Fruit fly (Drosophila melanogaster) whole organism, embryonic: ENCODE measurements around the gene Flad1.
A peak's percentile ranks its signal among the peaks of the same experiment; 100 is the strongest.

ENCODE experiments used
- Aef1 ChIP-seq: fragments of 200-800 bp; sonication (Bioruptor generic); IDR thresholded peaks from 3 replicates; pipeline ENCODE4 v1.3.6; 2022; ENCODE audit warnings: missing biosample characterization, missing genetic modification characterization
- Antp ChIP-seq: fragments of 200-800 bp; sonication (Bioruptor generic); optimal IDR thresholded peaks from 3 replicates; lab custom pipeline; 2016; ENCODE audit warnings: missing biosample characterization, missing genetic modification characterization
- Blimp-1 ChIP-seq: fragments of 200-800 bp; sonication (Bioruptor generic); optimal IDR thresholded peaks from 3 replicates; lab custom pipeline; 2018; ENCODE audit warnings: missing biosample characterization, missing genetic modification characterization, mild to moderate bottlenecking, moderate library complexity, missing genetic modification reagents
- C15 ChIP-seq: fragments of 200-800 bp; sonication (Bioruptor generic); IDR thresholded peaks from 3 replicates; pipeline ENCODE4 v1.3.6; 2022; ENCODE audit warnings: missing biosample characterization, missing genetic modification characterization
- CG11456 ChIP-seq: fragments of 200-800 bp; sonication (Bioruptor generic); IDR thresholded peaks from 3 replicates; pipeline ENCODE4 v1.3.6; 2022; ENCODE audit warnings: missing biosample characterization, missing genetic modification characterization
- CG11723 ChIP-seq: fragments of 200-800 bp; sonication (Bioruptor generic); optimal IDR thresholded peaks from 2 replicates; lab custom pipeline; 2017; ENCODE audit warnings: missing biosample characterization, mild to moderate bottlenecking, missing genetic modification characterization
- CG12744 ChIP-seq: fragments of 200-800 bp; sonication (Bioruptor generic); optimal IDR thresholded peaks from 2 replicates; lab custom pipeline; 2016; ENCODE audit warnings: missing biosample characterization, missing genetic modification characterization
- CG13424 ChIP-seq: fragments of 200-800 bp; sonication (Bioruptor generic); optimal IDR thresholded peaks from 2 replicates; lab custom pipeline; 2019; ENCODE audit warnings: missing biosample characterization, mild to moderate bottlenecking, missing genetic modification characterization, moderate library complexity
- CG14965 ChIP-seq: fragments of 200-800 bp; sonication (Bioruptor generic); optimal IDR thresholded peaks from 2 replicates; lab custom pipeline; 2016; ENCODE audit warnings: missing biosample characterization, missing genetic modification characterization, borderline replicate concordance
- CG18764 ChIP-seq: fragments of 200-800 bp; sonication (Bioruptor generic); optimal IDR thresholded peaks from 3 replicates; lab custom pipeline; 2016; ENCODE audit warnings: missing biosample characterization, missing genetic modification characterization
- CG2120 ChIP-seq: fragments of 200-800 bp; sonication (Bioruptor generic); optimal IDR thresholded peaks from 3 replicates; lab custom pipeline; 2016; ENCODE audit warnings: missing biosample characterization, missing genetic modification characterization
- CG2129 ChIP-seq: fragments of 200-800 bp; sonication (Bioruptor generic); IDR thresholded peaks from 2 replicates; pipeline ENCODE4 v1.3.6; 2022; ENCODE audit warnings: missing biosample characterization, missing genetic modification characterization; ENCODE audit not compliant: partially characterized antibody
- CG34224 ChIP-seq: fragments of 200-800 bp; sonication (Bioruptor generic); IDR thresholded peaks from 3 replicates; pipeline ENCODE4 v1.3.6; 2022; ENCODE audit warnings: missing biosample characterization, missing genetic modification characterization; ENCODE audit not compliant: partially characterized antibody
- CG4424 ChIP-seq: fragments of 200-800 bp; sonication (Bioruptor generic); optimal IDR thresholded peaks from 3 replicates; lab custom pipeline; 2016; ENCODE audit warnings: missing biosample characterization, missing genetic modification characterization
- CG8290 ChIP-seq, 3 experiments: fragments of 200-800 bp; sonication (Bioruptor generic); optimal IDR thresholded peaks; 2 replicates each; lab custom pipeline; 2016 to 2019; ENCODE audit warnings: missing biosample characterization in 3 of 3, missing genetic modification characterization in 3 of 3, mild to moderate bottlenecking in 2 of 3, moderate library complexity in 1 of 3
- CG9876 ChIP-seq: fragments of 200-800 bp; sonication (Bioruptor generic); optimal IDR thresholded peaks from 2 replicates; lab custom pipeline; 2016; ENCODE audit warnings: missing biosample characterization, missing genetic modification characterization
- CrebB ChIP-seq: fragments of 200-800 bp; sonication (Bioruptor generic); optimal IDR thresholded peaks from 3 replicates; lab custom pipeline; 2018; ENCODE audit warnings: missing biosample characterization, mild to moderate bottlenecking, missing genetic modification characterization
- D ChIP-seq, 2 experiments: fragments of 200-800 bp in 1 of 2; fragments of >200 bp in 1 of 2; sonication (Bioruptor generic) in 1 of 2; optimal IDR thresholded peaks; 2 replicates in 1 of 2; 3 replicates in 1 of 2; lab custom pipeline; 2017; ENCODE audit warnings: mild to moderate bottlenecking in 1 of 2, missing biosample characterization in 1 of 2, missing genetic modification characterization in 1 of 2, missing genetic modification reagents in 1 of 2
- Doc2 ChIP-seq: fragments of 200-800 bp; sonication (Bioruptor generic); IDR thresholded peaks from 2 replicates; pipeline ENCODE4 v1.3.6; 2022; ENCODE audit warnings: missing biosample characterization, missing genetic modification characterization
- E2f1 ChIP-seq: fragments of 200-800 bp; sonication (Bioruptor generic); IDR thresholded peaks from 2 replicates; pipeline ENCODE4 v1.3.6; 2022; ENCODE audit warnings: missing biosample characterization, missing genetic modification characterization
- Hand ChIP-seq: fragments of 200-800 bp; sonication (Bioruptor generic); optimal IDR thresholded peaks from 2 replicates; lab custom pipeline; 2017; ENCODE audit warnings: mild to moderate bottlenecking, missing biosample characterization, missing genetic modification reagents, missing genetic modification characterization
- Hr39 ChIP-seq: fragments of >200 bp; optimal IDR thresholded peaks from 2 replicates; lab custom pipeline; 2017
- Kr ChIP-seq: fragments of 200-800 bp; sonication (Bioruptor generic); optimal IDR thresholded peaks from 2 replicates; lab custom pipeline; 2017; ENCODE audit warnings: missing biosample characterization, mild to moderate bottlenecking, missing genetic modification characterization
- NK7.1 ChIP-seq: fragments of 200-800 bp; sonication (Bioruptor generic); optimal IDR thresholded peaks from 3 replicates; lab custom pipeline; 2016; ENCODE audit warnings: missing biosample characterization, missing genetic modification characterization
- Side ChIP-seq: fragments of 200-800 bp; sonication (Bioruptor generic); optimal IDR thresholded peaks from 2 replicates; lab custom pipeline; 2016; ENCODE audit warnings: missing biosample characterization, missing genetic modification characterization
- Six4 ChIP-seq: fragments of 200-800 bp; sonication (Bioruptor generic); optimal IDR thresholded peaks from 2 replicates; lab custom pipeline; 2016; ENCODE audit warnings: missing biosample characterization, missing genetic modification characterization
- Sry-δ ChIP-seq: fragments of 200-800 bp; sonication (Bioruptor generic); optimal IDR thresholded peaks from 2 replicates; lab custom pipeline; 2016; ENCODE audit warnings: missing biosample characterization, missing genetic modification characterization
- YL-1 ChIP-seq: fragments of 200-800 bp; sonication (Bioruptor generic); optimal IDR thresholded peaks from 3 replicates; lab custom pipeline; 2017; ENCODE audit warnings: missing biosample characterization, mild to moderate bottlenecking, missing genetic modification characterization
- ap ChIP-seq: fragments of 200-800 bp; sonication (Bioruptor generic); IDR thresholded peaks from 2 replicates; pipeline ENCODE4 v1.3.6; 2022; ENCODE audit warnings: missing biosample characterization, missing genetic modification characterization
- crp ChIP-seq, 2 experiments: fragments of 200-800 bp; sonication (Bioruptor generic); optimal IDR thresholded peaks; 2 replicates in 1 of 2; 3 replicates in 1 of 2; lab custom pipeline; 2017; ENCODE audit warnings: missing biosample characterization in 2 of 2, missing genetic modification characterization in 2 of 2, mild to moderate bottlenecking in 1 of 2, moderate library complexity in 1 of 2
- dm ChIP-seq: fragments of 200-800 bp; sonication (Bioruptor generic); optimal IDR thresholded peaks from 3 replicates; lab custom pipeline; 2016; ENCODE audit warnings: missing biosample characterization, missing genetic modification characterization
- en ChIP-seq: fragments of 200-800 bp; sonication (Bioruptor generic); optimal IDR thresholded peaks from 2 replicates; lab custom pipeline; 2016; ENCODE audit warnings: missing biosample characterization, missing genetic modification characterization
- fu2 ChIP-seq: fragments of 200-800 bp; sonication (Bioruptor generic); optimal IDR thresholded peaks from 2 replicates; lab custom pipeline; 2016; ENCODE audit warnings: missing biosample characterization, missing genetic modification characterization
- hth ChIP-seq: fragments of >200 bp; optimal IDR thresholded peaks from 2 replicates; lab custom pipeline; 2017; ENCODE audit warnings: inconsistent platforms
- jumu ChIP-seq: fragments of 200-800 bp; sonication (Bioruptor generic); optimal IDR thresholded peaks from 3 replicates; lab custom pipeline; 2016; ENCODE audit warnings: missing biosample characterization, missing genetic modification characterization
- lab ChIP-seq: fragments of 200-800 bp; sonication (Bioruptor generic); optimal IDR thresholded peaks from 3 replicates; lab custom pipeline; 2017; ENCODE audit warnings: missing biosample characterization, missing genetic modification characterization, mild to moderate bottlenecking, moderate library complexity, missing genetic modification reagents
- lbe ChIP-seq: fragments of 200-800 bp; sonication (Bioruptor generic); optimal IDR thresholded peaks from 2 replicates; lab custom pipeline; 2016; ENCODE audit warnings: missing biosample characterization, mild to moderate bottlenecking, missing genetic modification characterization
- nmo ChIP-seq: fragments of 200-800 bp; sonication (Bioruptor generic); optimal IDR thresholded peaks from 2 replicates; lab custom pipeline; 2018; ENCODE audit warnings: missing biosample characterization, mild to moderate bottlenecking, missing genetic modification characterization, moderate library complexity
- oc ChIP-seq: fragments of 200-800 bp; sonication (Bioruptor generic); optimal IDR thresholded peaks from 2 replicates; lab custom pipeline; 2018; ENCODE audit warnings: missing biosample characterization, mild to moderate bottlenecking, missing genetic modification characterization, moderate library complexity
- prd ChIP-seq, 3 experiments: fragments of >200 bp in 2 of 3; fragments of 200-800 bp in 1 of 3; sonication (Bioruptor generic) in 1 of 3; optimal IDR thresholded peaks in 2 of 3; IDR thresholded peaks in 1 of 3; 2 replicates in 2 of 3; 3 replicates in 1 of 3; pipeline versions ENCODE4 v1.3.6 to Lab custom; 2017 to 2022; ENCODE audit warnings: missing biosample characterization in 1 of 3, missing genetic modification characterization in 1 of 3
- sc ChIP-seq, 3 experiments: fragments of >200 bp in 2 of 3; fragments of 200-800 bp in 1 of 3; sonication (Bioruptor generic) in 1 of 3; optimal IDR thresholded peaks; 2 replicates in 2 of 3; 3 replicates in 1 of 3; lab custom pipeline; 2017; ENCODE audit warnings: mild to moderate bottlenecking in 1 of 3, missing biosample characterization in 1 of 3, missing genetic modification characterization in 1 of 3, missing genetic modification reagents in 1 of 3
- slou ChIP-seq: fragments of 200-800 bp; sonication (Bioruptor generic); optimal IDR thresholded peaks from 3 replicates; lab custom pipeline; 2016; ENCODE audit warnings: missing biosample characterization, missing genetic modification characterization
- stc ChIP-seq: fragments of 200-800 bp; sonication (Bioruptor generic); IDR thresholded peaks from 2 replicates; pipeline ENCODE4 v1.3.6; 2022; ENCODE audit warnings: missing biosample characterization, missing genetic modification characterization
- trem ChIP-seq: fragments of 200-800 bp; optimal IDR thresholded peaks from 3 replicates; lab custom pipeline; 2019; ENCODE audit warnings: missing biosample characterization, mild to moderate bottlenecking, missing genetic modification characterization, moderate library complexity
- unc-4 ChIP-seq: fragments of 200-800 bp; sonication (Bioruptor generic); IDR thresholded peaks from 2 replicates; pipeline ENCODE4 v1.3.6; 2022; ENCODE audit warnings: missing biosample characterization, missing genetic modification characterization; ENCODE audit not compliant: partially characterized antibody
- unpg ChIP-seq: fragments of 200-800 bp; sonication (Bioruptor generic); optimal IDR thresholded peaks from 3 replicates; lab custom pipeline; 2018; ENCODE audit warnings: missing biosample characterization, mild to moderate bottlenecking, missing genetic modification characterization, moderate library complexity
- vfl ChIP-seq: fragments of 200-800 bp; sonication (Bioruptor generic); optimal IDR thresholded peaks from 2 replicates; lab custom pipeline; 2016; ENCODE audit warnings: missing biosample characterization, missing genetic modification characterization
- yki ChIP-seq: fragments of >200 bp; optimal IDR thresholded peaks from 3 replicates; lab custom pipeline; 2018
- zfh2 ChIP-seq: fragments of 200-800 bp; sonication (Bioruptor generic); optimal IDR thresholded peaks from 2 replicates; lab custom pipeline; 2016; ENCODE audit warnings: missing biosample characterization, missing genetic modification characterization

Gene Flad1

DNA sequence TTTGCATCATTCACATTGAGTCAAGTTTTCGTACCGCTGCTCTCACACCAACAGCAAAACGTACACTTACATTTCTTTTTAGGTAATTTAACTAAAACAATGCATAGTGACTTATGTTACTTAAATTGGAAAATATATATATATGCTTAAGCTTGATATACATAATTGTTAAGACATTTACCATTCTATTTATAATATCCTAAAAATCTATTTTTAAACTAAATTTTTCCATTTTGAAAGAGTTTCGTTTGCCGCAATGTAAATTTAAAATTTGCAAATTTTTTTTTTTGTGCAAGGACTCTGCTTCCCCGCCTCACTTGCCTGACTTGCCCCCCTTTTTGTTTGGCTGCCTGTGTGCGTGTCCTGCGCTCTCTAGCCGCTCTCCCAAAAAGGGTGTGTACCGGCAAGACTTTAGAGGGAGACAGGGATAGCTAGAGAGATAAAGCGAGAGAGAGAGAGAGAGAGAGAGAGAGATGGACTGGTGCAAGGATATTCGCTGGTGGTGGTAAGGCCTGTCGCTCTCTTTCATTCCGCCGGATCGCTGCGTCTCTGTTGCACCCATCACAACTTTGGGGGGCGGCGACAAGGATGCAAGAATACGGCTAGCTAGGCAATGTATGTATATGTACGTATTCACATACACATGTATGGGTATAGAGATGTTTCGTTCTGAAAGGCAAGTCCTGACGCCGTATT, 34.7 kb upstream of the Flad1 start (continued):
- TF ChIP-seq zfh2 (no peak), CG2120 (GFP tag; lab: Kevin White, UChicago) (peak; percentile 36), Hr39 (lab: Kevin White, UChicago) (no peak), YL-1 (GFP tag; lab: Kevin White, UChicago) (no peak), Aef1 (GFP tag; lab: Robert Waterston, UW) (no peak), unc-4 (no peak), stc (GFP tag; lab: Robert Waterston, UW) (no peak), E2f1 (GFP tag; lab: Robert Waterston, UW) (peak; percentile 47), Kr (GFP tag; lab: Kevin White, UChicago) (no peak), CG9876 (GFP tag; lab: Kevin White, UChicago) (no peak), lab (GFP tag; lab: Kevin White, UChicago) (peak; percentile 67), jumu (GFP tag; lab: Kevin White, UChicago) (no peak), fu2 (GFP tag; lab: Kevin White, UChicago) (no peak), crp (GFP tag; optimal IDR thresholded peaks at IDR 0.05; lab: Kevin White, UChicago) (no peak), NK7.1 (GFP tag; lab: Kevin White, UChicago) (no peak), Hand (GFP tag; lab: Kevin White, UChicago) (peak; percentile 32), Blimp-1 (peak; percentile 49), dm (GFP tag; lab: Kevin White, UChicago) (no peak), lbe (GFP tag; lab: Kevin White, UChicago) (no peak), ap (GFP tag; lab: Robert Waterston, UW) (no peak), C15 (GFP tag; lab: Robert Waterston, UW) (no peak), CG8290 (GFP tag; optimal IDR thresholded peaks at IDR 0.05; lab: Kevin White, UChicago) (no peak), CG8290 (tag; optimal IDR thresholded peaks at IDR 0.05; lab: Kevin White, UChicago) (no peak), oc (tag; lab: Kevin White, UChicago) (no peak), hth (lab: Kevin White, UChicago) (no peak), prd (optimal IDR thresholded peaks at IDR 0.05; lab: Kevin White, UChicago) (no peak), prd (GFP tag; IDR thresholded peaks at IDR 0.05; lab: Robert Waterston, UW) (peak; percentile 35; the same call in 1 of the 3 replicates), CG2129 (no peak), CG11456 (no peak), Sry-δ (GFP tag; lab: Kevin White, UChicago) (no peak), yki (lab: Kevin White, UChicago) (peak; percentile 54), Six4 (GFP tag; lab: Kevin White, UChicago) (no peak), D (optimal IDR thresholded peaks at IDR 0.05; lab: Kevin White, UChicago) (peak; percentile 84), D (GFP tag; optimal IDR thresholded peaks at IDR 0.05; lab: Kevin White, UChicago) (no peak), CG34224 (GFP tag; lab: Robert Waterston, UW) (no peak), CG12744 (no peak), unpg (peak; percentile 44), Doc2 (GFP tag; lab: Robert Waterston, UW) (no peak), en (GFP tag; lab: Kevin White, UChicago) (no peak), CG4424 (GFP tag; lab: Kevin White, UChicago) (no peak), slou (GFP tag; lab: Kevin White, UChicago) (no peak), CG18764 (GFP tag; lab: Kevin White, UChicago) (no peak), Side (GFP tag; lab: Kevin White, UChicago) (no peak), sc (optimal IDR thresholded peaks at IDR 0.05; lab: Kevin White, UChicago) (no peak), sc (GFP tag; optimal IDR thresholded peaks at IDR 0.05; lab: Kevin White, UChicago) (no peak), trem (tag; lab: Kevin White, UChicago) (no peak), CG14965 (GFP tag; lab: Kevin White, UChicago) (no peak), CG13424 (tag; lab: Kevin White, UChicago) (peak; percentile 66), CG11723 (no peak), vfl (GFP tag; lab: Kevin White, UChicago) (no peak), nmo (peak; percentile 57), CrebB (tag; lab: Kevin White, UChicago) (no peak), Antp (GFP tag; lab: Kevin White, UChicago) (no peak)
